Fruit fly (Drosophila melanogaster) whole organism, embryonic: ENCODE data around the gene CG4586.

Experiments
- Bdp1 ChIP-seq: fragments of 200-800 bp; sonication (Bioruptor generic); optimal IDR thresholded peaks from 3 replicates; lab custom pipeline; 2016; ENCODE audit warnings: missing biosample characterization, missing genetic modification characterization
- CG10147 ChIP-seq: fragments of 200-800 bp; sonication (Bioruptor generic); optimal IDR thresholded peaks from 2 replicates; lab custom pipeline; 2019; ENCODE audit warnings: missing biosample characterization, mild to moderate bottlenecking, missing genetic modification characterization, moderate library complexity
- CG10274 ChIP-seq: fragments of 200-800 bp; sonication (Bioruptor generic); optimal IDR thresholded peaks from 3 replicates; lab custom pipeline; 2017; ENCODE audit warnings: missing biosample characterization, mild to moderate bottlenecking, missing genetic modification characterization
- CG10565 ChIP-seq: fragments of 200-800 bp; sonication (Bioruptor generic); optimal IDR thresholded peaks from 3 replicates; lab custom pipeline; 2016; ENCODE audit warnings: missing biosample characterization, mild to moderate bottlenecking, missing genetic modification characterization
- CG12236 ChIP-seq: fragments of 200-800 bp; sonication (Bioruptor generic); optimal IDR thresholded peaks from 2 replicates; lab custom pipeline; 2016; ENCODE audit warnings: missing biosample characterization, missing genetic modification characterization
- CG12299 ChIP-seq: fragments of 200-800 bp; sonication (Bioruptor generic); optimal IDR thresholded peaks from 2 replicates; lab custom pipeline; 2018; ENCODE audit warnings: missing biosample characterization, mild to moderate bottlenecking, missing genetic modification characterization
- CG12744 ChIP-seq: fragments of 200-800 bp; sonication (Bioruptor generic); optimal IDR thresholded peaks from 2 replicates; lab custom pipeline; 2016; ENCODE audit warnings: missing biosample characterization, missing genetic modification characterization
- CG12769 ChIP-seq: fragments of 200-800 bp; sonication (Bioruptor generic); optimal IDR thresholded peaks from 2 replicates; lab custom pipeline; 2019; ENCODE audit warnings: missing biosample characterization, mild to moderate bottlenecking, missing genetic modification characterization, moderate library complexity
- CG13123 ChIP-seq: fragments of 200-800 bp; sonication (Bioruptor generic); optimal IDR thresholded peaks from 2 replicates; lab custom pipeline; 2016; ENCODE audit warnings: missing biosample characterization, missing genetic modification characterization
- CG13287 ChIP-seq: fragments of 200-800 bp; sonication (Bioruptor generic); IDR thresholded peaks from 2 replicates; pipeline ENCODE4 v1.3.6; 2022; ENCODE audit warnings: missing biosample characterization, missing genetic modification characterization; ENCODE audit not compliant: partially characterized antibody
- CG15479 ChIP-seq: fragments of 200-800 bp; sonication (Bioruptor generic); optimal IDR thresholded peaks from 3 replicates; lab custom pipeline; 2019; ENCODE audit warnings: missing biosample characterization, mild to moderate bottlenecking, missing genetic modification characterization, moderate library complexity
- CG17612 ChIP-seq: fragments of 200-800 bp; sonication (Bioruptor generic); IDR thresholded peaks from 2 replicates; pipeline ENCODE4 v1.3.6; 2022; ENCODE audit warnings: missing biosample characterization, missing genetic modification characterization
- CG18764 ChIP-seq: fragments of 200-800 bp; sonication (Bioruptor generic); optimal IDR thresholded peaks from 3 replicates; lab custom pipeline; 2016; ENCODE audit warnings: missing biosample characterization, missing genetic modification characterization
- CG30020 ChIP-seq: fragments of 200-800 bp; optimal IDR thresholded peaks from 2 replicates; lab custom pipeline; 2019; ENCODE audit warnings: missing biosample characterization, mild to moderate bottlenecking, missing genetic modification characterization, moderate library complexity
- CG31224 ChIP-seq: fragments of 200-800 bp; sonication (Bioruptor generic); IDR thresholded peaks from 2 replicates; pipeline ENCODE4 v1.3.6; 2022; ENCODE audit warnings: missing biosample characterization, missing genetic modification characterization
- CG34422 ChIP-seq: fragments of 200-800 bp; sonication (Bioruptor generic); IDR thresholded peaks from 3 replicates; pipeline ENCODE4 v1.3.6; 2022; ENCODE audit warnings: missing biosample characterization, missing genetic modification characterization
- CG4404 ChIP-seq: fragments of 200-800 bp; sonication (Bioruptor generic); IDR thresholded peaks from 2 replicates; pipeline ENCODE4 v1.3.6; 2022; ENCODE audit warnings: missing biosample characterization, missing genetic modification characterization
- CG4424 ChIP-seq: fragments of 200-800 bp; sonication (Bioruptor generic); optimal IDR thresholded peaks from 3 replicates; lab custom pipeline; 2016; ENCODE audit warnings: missing biosample characterization, missing genetic modification characterization
- CG4854 ChIP-seq: fragments of 200-800 bp; sonication (Bioruptor generic); optimal IDR thresholded peaks from 2 replicates; lab custom pipeline; 2016; ENCODE audit warnings: missing biosample characterization, missing genetic modification characterization, inconsistent platforms
- CG5180 ChIP-seq: fragments of 200-800 bp; sonication (Bioruptor generic); optimal IDR thresholded peaks from 3 replicates; lab custom pipeline; 2017; ENCODE audit warnings: missing biosample characterization, missing genetic modification characterization, mild to moderate bottlenecking, moderate library complexity, missing genetic modification reagents
- CG5953 ChIP-seq: fragments of 200-800 bp; sonication (Bioruptor generic); IDR thresholded peaks from 2 replicates; pipeline ENCODE4 v1.3.6; 2022; ENCODE audit warnings: missing biosample characterization, missing genetic modification characterization
- CG7556 ChIP-seq: fragments of 200-800 bp; sonication (Bioruptor generic); optimal IDR thresholded peaks from 2 replicates; lab custom pipeline; 2017; ENCODE audit warnings: missing biosample characterization, mild to moderate bottlenecking, missing genetic modification characterization
- CG8089 ChIP-seq: fragments of 200-800 bp; sonication (Bioruptor generic); optimal IDR thresholded peaks from 3 replicates; lab custom pipeline; 2016; ENCODE audit warnings: missing biosample characterization, missing genetic modification characterization
- E2f1 ChIP-seq: fragments of 200-800 bp; sonication (Bioruptor generic); IDR thresholded peaks from 2 replicates; pipeline ENCODE4 v1.3.6; 2022; ENCODE audit warnings: missing biosample characterization, missing genetic modification characterization
- Eip74EF ChIP-seq, 2 experiments: fragments of 200-800 bp in 1 of 2; fragments of >200 bp in 1 of 2; sonication (Bioruptor generic) in 1 of 2; optimal IDR thresholded peaks; 2 replicates each; lab custom pipeline; 2017 to 2019; ENCODE audit warnings: missing biosample characterization in 2 of 2, missing genetic modification characterization in 2 of 2, mild to moderate bottlenecking in 1 of 2, moderate library complexity in 1 of 2
- Gsc ChIP-seq: fragments of 200-800 bp; sonication (Bioruptor generic); IDR thresholded peaks from 2 replicates; pipeline ENCODE4 v1.3.6; 2022; ENCODE audit warnings: missing biosample characterization, missing genetic modification characterization
- H2.0 ChIP-seq: fragments of 200-800 bp; sonication (Bioruptor generic); IDR thresholded peaks from 2 replicates; pipeline ENCODE4 v1.3.6; 2022; ENCODE audit warnings: missing biosample characterization, missing genetic modification characterization
- HHEX ChIP-seq: fragments of 200-800 bp; sonication (Bioruptor generic); optimal IDR thresholded peaks from 3 replicates; lab custom pipeline; 2017; ENCODE audit warnings: missing biosample characterization, mild to moderate bottlenecking, missing genetic modification characterization, missing genetic modification reagents
- Nf-YB ChIP-seq: fragments of 200-800 bp; sonication (Bioruptor generic); optimal IDR thresholded peaks from 3 replicates; lab custom pipeline; 2019; ENCODE audit warnings: missing biosample characterization, mild to moderate bottlenecking, missing genetic modification characterization, moderate library complexity
- PHDP ChIP-seq: fragments of 200-800 bp; sonication (Bioruptor generic); optimal IDR thresholded peaks from 3 replicates; lab custom pipeline; 2018; ENCODE audit warnings: missing biosample characterization, mild to moderate bottlenecking, missing genetic modification characterization, moderate library complexity
- Ptx1 ChIP-seq: fragments of 200-800 bp; sonication (Bioruptor generic); IDR thresholded peaks from 2 replicates; pipeline ENCODE4 v1.3.6; 2022; ENCODE audit warnings: missing biosample characterization, missing genetic modification characterization
- Side ChIP-seq: fragments of 200-800 bp; sonication (Bioruptor generic); optimal IDR thresholded peaks from 2 replicates; lab custom pipeline; 2016; ENCODE audit warnings: missing biosample characterization, missing genetic modification characterization
- az2 ChIP-seq: fragments of 200-800 bp; sonication (Bioruptor generic); optimal IDR thresholded peaks from 3 replicates; lab custom pipeline; 2016; ENCODE audit warnings: missing biosample characterization, missing genetic modification characterization
- caup ChIP-seq: fragments of 200-800 bp; sonication (Bioruptor generic); optimal IDR thresholded peaks from 3 replicates; lab custom pipeline; 2017; ENCODE audit warnings: missing biosample characterization, mild to moderate bottlenecking, missing genetic modification characterization, moderate library complexity; ENCODE audit not compliant: severe bottlenecking
- chn ChIP-seq: fragments of 200-800 bp; sonication (Bioruptor generic); optimal IDR thresholded peaks from 2 replicates; lab custom pipeline; 2016; ENCODE audit warnings: missing biosample characterization, missing genetic modification characterization
- crc ChIP-seq: fragments of 200-800 bp; sonication (Bioruptor generic); optimal IDR thresholded peaks from 2 replicates; lab custom pipeline; 2016; ENCODE audit warnings: missing biosample characterization, missing genetic modification characterization
- fd102C ChIP-seq: fragments of 200-800 bp; sonication (Bioruptor generic); optimal IDR thresholded peaks from 2 replicates; lab custom pipeline; 2018; ENCODE audit warnings: missing biosample characterization, mild to moderate bottlenecking, missing genetic modification characterization, moderate library complexity
- fu2 ChIP-seq: fragments of 200-800 bp; sonication (Bioruptor generic); optimal IDR thresholded peaks from 2 replicates; lab custom pipeline; 2016; ENCODE audit warnings: missing biosample characterization, missing genetic modification characterization
- h ChIP-seq: fragments of >200 bp; optimal IDR thresholded peaks from 2 replicates; lab custom pipeline; 2017
- lov ChIP-seq, 2 experiments: fragments of 200-800 bp in 1 of 2; fragments of >200 bp in 1 of 2; sonication (Bioruptor generic) in 1 of 2; IDR thresholded peaks in 1 of 2; optimal IDR thresholded peaks in 1 of 2; 2 replicates in 1 of 2; 3 replicates in 1 of 2; pipeline versions ENCODE4 v1.3.6 to Lab custom; 2017 to 2022; ENCODE audit warnings: missing biosample characterization in 1 of 2, missing genetic modification characterization in 1 of 2
- mirr ChIP-seq: fragments of 200-800 bp; sonication (Bioruptor generic); optimal IDR thresholded peaks from 3 replicates; lab custom pipeline; 2018; ENCODE audit warnings: missing biosample characterization, mild to moderate bottlenecking, missing genetic modification characterization
- nmo ChIP-seq: fragments of 200-800 bp; sonication (Bioruptor generic); optimal IDR thresholded peaks from 2 replicates; lab custom pipeline; 2018; ENCODE audit warnings: missing biosample characterization, mild to moderate bottlenecking, missing genetic modification characterization, moderate library complexity
- nom ChIP-seq: fragments of 200-800 bp; sonication (Bioruptor generic); optimal IDR thresholded peaks from 2 replicates; lab custom pipeline; 2017; ENCODE audit warnings: missing biosample characterization, missing genetic modification characterization, mild to moderate bottlenecking, moderate library complexity, missing genetic modification reagents
- org-1 ChIP-seq: fragments of 200-800 bp; sonication (Bioruptor generic); optimal IDR thresholded peaks from 2 replicates; lab custom pipeline; 2017; ENCODE audit warnings: missing biosample characterization, missing genetic modification characterization
- repo ChIP-seq: fragments of 200-800 bp; sonication (Bioruptor generic); optimal IDR thresholded peaks from 2 replicates; lab custom pipeline; 2016; ENCODE audit warnings: missing biosample characterization, missing genetic modification characterization
- row ChIP-seq: fragments of 200-800 bp; sonication (Bioruptor generic); IDR thresholded peaks from 3 replicates; pipeline ENCODE4 v1.3.6; 2022; ENCODE audit warnings: missing biosample characterization, missing genetic modification characterization
- salm ChIP-seq: fragments of 200-800 bp; sonication (Bioruptor generic); optimal IDR thresholded peaks from 2 replicates; lab custom pipeline; 2018; ENCODE audit warnings: missing biosample characterization, mild to moderate bottlenecking, missing genetic modification characterization
- sens-2 ChIP-seq: fragments of 200-800 bp; sonication (Bioruptor generic); IDR thresholded peaks from 2 replicates; pipeline ENCODE4 v1.3.6; 2022; ENCODE audit warnings: missing biosample characterization, missing genetic modification characterization
- slou ChIP-seq: fragments of 200-800 bp; sonication (Bioruptor generic); optimal IDR thresholded peaks from 3 replicates; lab custom pipeline; 2016; ENCODE audit warnings: missing biosample characterization, missing genetic modification characterization
- tgo ChIP-seq: fragments of 200-800 bp; sonication (Bioruptor generic); IDR thresholded peaks from 3 replicates; pipeline ENCODE4 v1.3.6; 2022; ENCODE audit warnings: missing biosample characterization, missing genetic modification characterization

Gene CG4586

DNA sequence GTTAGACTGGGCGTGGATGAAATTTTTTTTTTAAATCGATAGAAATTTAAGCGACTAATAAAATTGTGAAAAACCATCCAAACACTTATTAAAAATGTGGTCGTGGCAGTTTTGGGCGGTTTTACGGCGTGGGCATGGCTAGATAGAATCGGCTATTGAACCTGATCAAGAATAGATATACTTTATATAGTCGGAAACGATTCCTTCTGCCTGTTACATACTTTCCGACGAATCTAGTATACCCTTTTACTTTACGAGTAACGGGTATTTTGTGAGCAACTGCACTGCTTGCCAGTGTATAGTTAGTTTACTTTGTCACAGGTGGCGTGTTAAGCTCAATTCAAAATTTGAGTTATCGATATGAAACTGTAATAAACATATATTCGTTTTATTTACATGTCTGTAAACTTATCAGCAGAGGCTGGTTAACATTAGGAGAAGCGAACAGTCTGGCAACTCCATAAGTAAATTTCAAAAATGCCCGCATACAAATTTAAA lies 45.3 kb downstream of the CG4586 start (continued):
- peak; percentile 8 for TF ChIP-seq salm
- no peak for TF ChIP-seq CG10274 (GFP tag; lab: Kevin White, UChicago)
- no peak for TF ChIP-seq CG5180 (GFP tag; lab: Kevin White, UChicago)
- TF ChIP-seq CG7556: peak; percentile 37
- no peak for TF ChIP-seq org-1 (GFP tag; lab: Kevin White, UChicago)
- TF ChIP-seq CG8089: no peak
- TF ChIP-seq CG31224 (GFP tag; lab: Robert Waterston, UW): no peak
- TF ChIP-seq row (GFP tag; lab: Robert Waterston, UW): peak; percentile 86
- peak; percentile 32 for TF ChIP-seq caup (GFP tag; lab: Kevin White, UChicago)
- TF ChIP-seq Nf-YB (GFP tag; lab: Kevin White, UChicago): no peak
- peak; percentile 43; the same call in 2 of the 3 replicates for TF ChIP-seq tgo (GFP tag; lab: Robert Waterston, UW)
- TF ChIP-seq Bdp1 (GFP tag; lab: Kevin White, UChicago): no peak
- TF ChIP-seq nmo: peak; percentile 68
- TF ChIP-seq CG12769 (tag; lab: Kevin White, UChicago): peak; percentile 58
- no peak for TF ChIP-seq CG13123 (GFP tag; lab: Kevin White, UChicago)
- peak; percentile 31 for TF ChIP-seq chn (GFP tag; lab: Kevin White, UChicago)
- TF ChIP-seq lov (optimal IDR thresholded peaks at IDR 0.05; lab: Kevin White, UChicago): no peak
- TF ChIP-seq lov (GFP tag; IDR thresholded peaks at IDR 0.05; lab: Robert Waterston, UW): no peak
- TF ChIP-seq CG4854 (GFP tag; lab: Kevin White, UChicago): no peak
- peak; percentile 15 for TF ChIP-seq CG12299 (tag; lab: Kevin White, UChicago)
- TF ChIP-seq HHEX (GFP tag; lab: Kevin White, UChicago): peak; percentile 41
- TF ChIP-seq PHDP (tag; lab: Kevin White, UChicago): peak; percentile 35
- TF ChIP-seq Gsc (GFP tag; lab: Robert Waterston, UW): no peak
- TF ChIP-seq CG12236: no peak
- TF ChIP-seq CG4424 (GFP tag; lab: Kevin White, UChicago): peak; percentile 20
- TF ChIP-seq Side (GFP tag; lab: Kevin White, UChicago): peak; percentile 72
- no peak for TF ChIP-seq CG5953 (GFP tag; lab: Robert Waterston, UW)
- no peak; the same call in 1 of the 2 replicates for TF ChIP-seq CG17612 (GFP tag; lab: Robert Waterston, UW)
- no peak for TF ChIP-seq fu2
- peak; percentile 15 for TF ChIP-seq CG30020 (tag; lab: Kevin White, UChicago)
- no peak for TF ChIP-seq mirr (GFP tag; lab: Kevin White, UChicago)
- TF ChIP-seq E2f1: peak; percentile 15; the same call in 1 of the 2 replicates
- no peak for TF ChIP-seq CG10147 (GFP tag; lab: Kevin White, UChicago)
- peak; percentile 43 for TF ChIP-seq crc (GFP tag; lab: Kevin White, UChicago)
- TF ChIP-seq h (lab: Kevin White, UChicago): no peak
- peak; percentile 46 for TF ChIP-seq az2
- no peak for TF ChIP-seq CG12744 (GFP tag; lab: Kevin White, UChicago)
- TF ChIP-seq repo (GFP tag; lab: Kevin White, UChicago): no peak
- TF ChIP-seq sens-2: peak; percentile 44; the same call in 1 of the 2 replicates
- TF ChIP-seq CG13287 (GFP tag; lab: Robert Waterston, UW): peak; percentile 84
- peak; percentile 57 for TF ChIP-seq Ptx1 (GFP tag; lab: Robert Waterston, UW)
- TF ChIP-seq nom (GFP tag; lab: Kevin White, UChicago): no peak
- peak; percentile 19 for TF ChIP-seq slou
- TF ChIP-seq CG10565 (GFP tag; lab: Kevin White, UChicago): no peak
- peak; percentile 22; the same call in 1 of the 3 replicates for TF ChIP-seq CG34422 (GFP tag; lab: Robert Waterston, UW)
- TF ChIP-seq fd102C: no peak
- peak; percentile 25; the same call in 1 of the 2 replicates for TF ChIP-seq H2.0 (GFP tag; lab: Robert Waterston, UW)
- no peak for TF ChIP-seq CG18764 (GFP tag; lab: Kevin White, UChicago)
- TF ChIP-seq CG15479 (GFP tag; lab: Kevin White, UChicago): no peak
- no peak for TF ChIP-seq CG4404 (GFP tag; lab: Robert Waterston, UW)
- peak in 1 of 2 experiments; percentile 50 for TF ChIP-seq Eip74EF (GFP tag; optimal IDR thresholded peaks at IDR 0.05; lab: Kevin White, UChicago)
